Worm (Caenorhabditis elegans): Measurements from ENCODE around the gene rft-2.

rft-2 gene

DNA sequence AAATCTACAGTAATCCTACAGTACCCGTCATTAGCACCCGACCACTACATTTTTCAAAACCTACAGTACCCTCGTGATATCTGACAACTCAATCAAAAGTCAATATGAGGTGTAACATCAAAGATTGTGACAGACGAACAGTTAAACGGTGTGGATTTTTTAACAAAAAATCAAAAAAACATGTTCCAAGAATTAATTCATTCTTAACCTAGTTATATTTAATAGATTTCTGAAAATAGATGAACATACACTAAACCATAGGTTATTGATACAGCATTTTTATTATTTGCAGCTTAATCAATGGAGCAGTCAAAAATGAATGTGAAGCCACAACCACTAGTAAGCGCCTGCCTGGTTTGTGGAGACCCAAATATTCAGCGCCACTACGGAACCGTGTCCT, 42.8 kb downstream of the rft-2 start, which contains the start of gene nhr-118:
Gene nhr-118, plus strand, starts transcription at position 301 of the 400 bp plus-strand sequence.
- TF ChIP-seq egl-27 (tag; optimal IDR thresholded peaks at IDR 0.05) (no peak), F26F4.8 (GFP tag; conservative IDR thresholded peaks at IDR 0.05) (no peak), aha-1 (tag) (peak; percentile 9), hif-1 (tag; optimal IDR thresholded peaks at IDR 0.05) (no peak)

DNA sequence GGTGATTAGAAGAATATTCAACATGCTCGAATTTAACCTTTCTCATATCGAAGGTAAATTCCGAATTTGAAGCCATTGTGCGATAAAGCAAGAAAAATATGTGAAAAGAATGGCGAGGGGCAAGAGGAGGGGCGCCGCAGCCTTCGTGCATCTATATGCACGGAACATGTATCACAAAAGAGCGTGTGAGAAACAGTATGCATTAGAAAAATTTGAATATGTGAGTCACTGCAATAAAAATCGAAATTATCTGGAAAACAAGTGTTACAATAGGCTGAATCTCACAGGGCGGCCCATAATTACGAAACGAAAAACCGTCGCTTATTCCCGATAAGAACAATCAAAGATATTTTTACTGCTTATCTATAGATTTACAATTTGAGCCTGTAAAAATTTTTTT, 48.5 kb downstream of the rft-2 start, which contains the start of gene F13A2.5:
Gene F13A2.5, minus strand, starts transcription at position 101 of the 400 bp plus-strand sequence.
- TF ChIP-seq aha-1 (tag) = peak; percentile 1
- no peak for TF ChIP-seq nhr-28 (tag; optimal IDR thresholded peaks at IDR 0.05)
- no peak for TF ChIP-seq lin-39 (tag; optimal IDR thresholded peaks at IDR 0.05)
- no peak for TF ChIP-seq mep-1 (tag; optimal IDR thresholded peaks at IDR 0.05)

DNA sequence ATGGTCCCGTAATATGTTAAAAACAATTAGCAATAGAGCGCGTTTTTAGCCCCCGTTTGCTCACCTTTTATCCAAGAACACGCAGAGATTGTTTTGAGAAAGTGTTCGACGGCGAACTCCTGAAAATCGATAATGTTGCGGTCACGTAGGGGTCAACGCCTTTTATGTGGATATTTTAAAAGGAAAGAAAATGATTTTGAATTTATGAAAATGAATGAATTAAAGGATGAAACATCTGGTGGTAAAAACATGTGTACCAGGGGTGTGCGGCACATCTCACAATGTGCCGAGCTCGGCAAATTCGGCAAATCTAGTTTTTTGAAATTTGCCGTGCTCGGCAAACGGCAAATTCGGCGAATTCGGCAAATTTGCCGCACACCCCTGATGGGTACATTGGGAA, 50.2 kb downstream of the rft-2 start, which contains the start of gene F13A2.4:
Gene F13A2.4, minus strand, starts transcription at position 101 of the 400 bp plus-strand sequence.
- TF ChIP-seq nhr-76 (tag; optimal IDR thresholded peaks at IDR 0.05) (no peak), nhr-6 (tag; optimal IDR thresholded peaks at IDR 0.05) (no peak), ceh-44 (GFP tag; IDR thresholded peaks at IDR 0.05) (no peak), D1046.2 (GFP tag; IDR thresholded peaks at IDR 0.05) (no peak), jun-1 (tag; optimal IDR thresholded peaks at IDR 0.05) (no peak), zfp-2 (tag; optimal IDR thresholded peaks at IDR 0.05) (no peak), tra-1 (GFP tag; IDR thresholded peaks at IDR 0.05) (no peak)

DNA sequence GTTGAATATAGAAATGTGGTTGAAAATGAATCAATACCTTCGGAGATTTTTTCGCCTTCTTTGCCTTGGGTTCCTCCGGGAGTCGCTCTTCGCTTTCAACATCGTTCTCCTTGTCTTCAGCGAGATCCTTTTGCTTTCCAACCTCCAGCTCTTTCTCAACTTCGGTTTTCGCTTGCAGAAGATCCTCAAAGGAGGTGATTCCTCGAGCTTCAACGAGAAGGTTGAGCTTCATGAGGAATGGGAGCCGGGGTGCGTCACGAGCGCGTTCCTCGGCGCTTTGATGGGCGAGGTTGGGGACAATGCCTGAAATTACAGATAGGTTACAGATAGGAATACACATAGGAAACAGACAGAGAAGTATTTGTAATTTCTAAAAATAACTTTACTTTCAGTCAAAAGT, 51.5 kb downstream of the rft-2 start:
- no peak for TF ChIP-seq dve-1 (tag; optimal IDR thresholded peaks at IDR 0.05; ENCODE audit: insufficient read depth)
- TF ChIP-seq set-16 (GFP tag; IDR thresholded peaks at IDR 0.05) = peak; percentile 61; the same call in 1 of the 2 replicates
- no peak for TF ChIP-seq attf-4 (tag; optimal IDR thresholded peaks at IDR 0.05)
- no peak for TF ChIP-seq nhr-76 (tag; optimal IDR thresholded peaks at IDR 0.05)
- no peak for TF ChIP-seq hif-1 (tag; optimal IDR thresholded peaks at IDR 0.05)
- TF ChIP-seq nhr-102 (tag; optimal IDR thresholded peaks at IDR 0.05) = no peak
- TF ChIP-seq egl-27 (tag; optimal IDR thresholded peaks at IDR 0.05) = no peak

DNA sequence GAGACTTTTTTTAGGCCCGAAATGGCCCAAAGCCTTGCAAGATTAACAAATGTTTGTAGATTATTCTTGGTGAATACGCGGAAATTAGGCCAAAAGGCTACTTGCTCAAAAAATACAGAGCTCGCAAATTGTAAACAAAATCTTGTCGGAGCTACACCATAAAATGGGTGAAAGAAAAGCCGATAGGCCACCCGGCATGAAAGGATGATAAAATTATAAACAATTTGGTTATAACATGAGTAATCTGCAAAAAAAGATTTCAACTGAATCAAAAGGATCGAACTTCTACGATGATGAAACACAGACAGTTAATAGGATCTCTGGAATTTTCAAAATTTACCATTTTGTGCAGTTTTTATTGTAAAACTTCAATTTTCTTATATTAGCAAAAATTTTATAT, 52.2 kb downstream of the rft-2 start:
- TF ChIP-seq ceh-62 (tag; optimal IDR thresholded peaks at IDR 0.05) (no peak), lin-39 (tag; optimal IDR thresholded peaks at IDR 0.05) (no peak), mep-1 (tag; optimal IDR thresholded peaks at IDR 0.05) (no peak), aha-1 (tag) (peak; percentile 93)

DNA sequence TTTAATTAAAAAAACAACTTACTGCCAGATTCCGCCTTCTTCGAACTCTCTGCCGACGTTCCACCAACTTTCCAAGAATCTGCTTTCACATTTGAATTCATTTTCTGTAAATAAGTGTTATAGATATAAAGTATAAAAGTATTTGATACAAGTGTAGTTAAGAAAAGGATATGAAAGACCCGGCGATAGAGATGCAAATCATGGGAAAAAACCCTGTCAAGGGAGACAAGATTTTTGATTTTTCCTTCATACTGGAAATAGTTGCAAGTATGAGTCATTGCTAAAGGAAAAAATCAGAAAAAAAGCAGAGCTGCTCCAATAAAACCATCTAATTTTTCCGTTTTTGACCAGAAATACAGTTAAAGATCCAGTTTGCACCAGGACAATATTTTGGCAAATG, 54.1 kb downstream of the rft-2 start, which contains the start of gene F13A2.3:
Gene F13A2.3, minus strand, starts transcription at position 101 of the 400 bp plus-strand sequence.
- TF ChIP-seq nhr-10 (tag; optimal IDR thresholded peaks at IDR 0.05) = no peak
- no peak for TF ChIP-seq daf-8 (GFP tag; IDR thresholded peaks at IDR 0.05)
- no peak for TF ChIP-seq lim-7 (GFP tag; IDR thresholded peaks at IDR 0.05)
- no peak for TF ChIP-seq ztf-7 (tag; optimal IDR thresholded peaks at IDR 0.05)
- no peak for TF ChIP-seq mes-2 (tag; optimal IDR thresholded peaks at IDR 0.05; ENCODE audit: poor library complexity, severe bottlenecking)
- TF ChIP-seq nhr-76 (tag; optimal IDR thresholded peaks at IDR 0.05) = no peak

All from whole organism, L4 larva.